Fruit fly (Drosophila melanogaster) ovary, adult (tissue): ENCODE data around the gene CG5003.
"Not testable (repeated sequence)": the region's sequence is repeated elsewhere in the genome, so short reads cannot be mapped to it uniquely, and the experiment has no call there.

ENCODE experiments used
- CG17801 ChIP-seq: fragments of 200-800 bp; optimal IDR thresholded peaks from 2 replicates; lab custom pipeline; 2019; ENCODE audit warnings: missing biosample characterization, mild to moderate bottlenecking, missing genetic modification characterization, moderate library complexity; ENCODE audit not compliant: partially characterized antibody

CG5003 gene

DNA sequence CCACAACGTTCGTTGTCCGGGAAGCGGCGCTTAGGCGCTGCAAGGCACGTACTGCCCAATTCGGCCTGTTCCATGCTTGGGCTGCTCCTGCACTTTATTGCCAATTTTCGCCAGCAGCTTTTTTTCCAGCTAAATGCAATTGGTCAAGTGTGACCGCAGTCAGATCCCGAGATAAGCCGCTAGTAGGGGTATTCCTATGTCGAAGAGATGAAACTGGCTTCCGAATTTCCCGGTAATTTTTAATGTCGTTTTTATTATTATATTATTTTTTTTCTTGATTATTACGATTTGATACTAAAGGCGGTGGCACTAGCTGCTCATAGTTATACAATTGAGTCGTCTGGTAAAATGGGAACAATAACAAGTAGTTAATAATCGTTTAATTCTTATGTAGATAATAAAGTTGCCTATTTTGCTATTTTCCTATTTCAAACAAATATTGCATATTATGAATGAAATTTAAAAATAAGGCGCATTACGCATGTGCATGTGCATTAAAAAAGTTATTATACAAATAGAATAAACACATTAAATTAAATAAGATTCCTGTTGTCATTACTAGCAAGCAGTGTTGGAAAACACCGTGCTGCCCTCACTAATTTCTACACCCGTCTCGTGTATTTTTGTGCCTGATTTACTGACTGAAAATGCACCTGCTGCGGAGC, at the start of gene CG5003, which contains the start of gene mRpS22:
Gene CG5003, minus strand, starts transcription at position 162 of the 665 bp plus-strand sequence.
Gene mRpS22, plus strand, starts transcription at position 554 of the 665 bp plus-strand sequence.
- no peak for TF ChIP-seq CG17801 (GFP tag; lab: Kevin White, UChicago)

DNA sequence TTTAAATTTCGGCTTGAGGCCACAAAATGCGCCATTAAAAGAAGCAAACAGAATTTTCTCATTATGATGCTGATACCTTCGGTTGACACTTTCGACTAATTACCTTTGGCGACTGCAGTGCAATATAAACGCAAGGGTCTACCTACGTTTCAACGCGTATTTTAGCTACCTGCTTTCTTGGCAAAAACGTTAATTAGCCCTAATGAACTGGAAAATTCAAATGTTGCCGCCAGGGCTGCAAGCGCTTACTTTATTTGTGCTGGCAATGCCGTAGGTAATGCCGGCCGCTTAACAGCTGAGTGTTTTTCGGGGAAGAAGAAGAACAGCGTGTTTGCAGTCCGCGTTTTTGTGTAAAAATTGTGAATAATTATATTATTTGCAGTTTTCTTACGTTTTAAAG, 46.8 kb upstream of the CG5003 start, which contains the start of the genes CG31131 and CG4849:
Gene CG31131, minus strand, starts transcription at position 101 of the 400 bp plus-strand sequence.
Gene CG4849, plus strand, starts transcription at position 297 of the 400 bp plus-strand sequence.
- TF ChIP-seq CG17801 (GFP tag; lab: Kevin White, UChicago): not testable (repeated sequence)

DNA sequence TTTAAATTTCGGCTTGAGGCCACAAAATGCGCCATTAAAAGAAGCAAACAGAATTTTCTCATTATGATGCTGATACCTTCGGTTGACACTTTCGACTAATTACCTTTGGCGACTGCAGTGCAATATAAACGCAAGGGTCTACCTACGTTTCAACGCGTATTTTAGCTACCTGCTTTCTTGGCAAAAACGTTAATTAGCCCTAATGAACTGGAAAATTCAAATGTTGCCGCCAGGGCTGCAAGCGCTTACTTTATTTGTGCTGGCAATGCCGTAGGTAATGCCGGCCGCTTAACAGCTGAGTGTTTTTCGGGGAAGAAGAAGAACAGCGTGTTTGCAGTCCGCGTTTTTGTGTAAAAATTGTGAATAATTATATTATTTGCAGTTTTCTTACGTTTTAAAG, 44.2 kb upstream of the CG5003 start, which contains the start of gene CG31253:
Gene CG31253, minus strand, starts transcription at position 101 of the 400 bp plus-strand sequence.
- TF ChIP-seq CG17801 (GFP tag; lab: Kevin White, UChicago): not testable (repeated sequence)

DNA sequence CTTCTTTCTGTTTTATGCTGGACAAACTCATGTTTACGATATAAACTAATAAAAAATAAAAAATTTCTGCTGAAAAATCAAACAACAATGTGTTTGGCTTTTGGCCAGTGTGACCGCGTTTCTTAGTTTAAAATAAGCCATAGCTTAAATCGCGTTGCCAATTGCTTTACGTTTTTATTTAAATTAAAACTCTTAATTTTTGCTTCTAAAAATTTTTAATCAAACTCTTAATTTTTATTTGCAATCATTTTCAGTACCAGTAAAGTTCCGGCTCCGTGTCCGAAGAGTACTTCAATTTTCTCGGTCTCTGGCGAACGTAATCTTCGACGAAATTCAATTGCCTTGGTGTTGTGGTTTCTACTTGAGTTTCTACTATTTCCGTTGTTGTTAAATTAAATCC, 42.8 kb upstream of the CG5003 start, which contains the start of the genes CG42487 and CG4884:
Gene CG42487, minus strand, starts transcription at position 101 of the 400 bp plus-strand sequence.
Gene CG4884, minus strand, starts transcription at position 101 of the 400 bp plus-strand sequence.
- not testable (repeated sequence) for TF ChIP-seq CG17801 (GFP tag; lab: Kevin White, UChicago)

DNA sequence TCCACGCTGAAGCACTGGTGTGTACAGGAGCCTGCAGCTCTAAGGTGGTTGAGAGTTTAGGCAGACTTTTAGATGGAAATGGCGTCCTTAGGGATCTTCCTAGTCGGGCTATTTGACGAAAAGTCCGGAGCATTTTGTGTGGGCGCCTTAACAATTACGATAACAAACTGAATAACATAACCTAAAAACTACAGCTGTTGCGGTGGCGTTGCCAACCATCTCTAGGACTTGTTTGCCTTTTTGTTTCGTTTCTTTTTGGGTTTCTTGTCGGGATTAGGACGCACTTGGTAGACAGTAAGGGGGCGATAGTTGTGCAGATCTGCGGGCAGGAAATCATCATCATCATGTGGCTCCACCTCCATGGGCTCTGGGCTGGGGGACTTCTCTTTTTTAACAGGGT, 41.7 kb upstream of the CG5003 start:
- TF ChIP-seq CG17801 (GFP tag; lab: Kevin White, UChicago): no peak

DNA sequence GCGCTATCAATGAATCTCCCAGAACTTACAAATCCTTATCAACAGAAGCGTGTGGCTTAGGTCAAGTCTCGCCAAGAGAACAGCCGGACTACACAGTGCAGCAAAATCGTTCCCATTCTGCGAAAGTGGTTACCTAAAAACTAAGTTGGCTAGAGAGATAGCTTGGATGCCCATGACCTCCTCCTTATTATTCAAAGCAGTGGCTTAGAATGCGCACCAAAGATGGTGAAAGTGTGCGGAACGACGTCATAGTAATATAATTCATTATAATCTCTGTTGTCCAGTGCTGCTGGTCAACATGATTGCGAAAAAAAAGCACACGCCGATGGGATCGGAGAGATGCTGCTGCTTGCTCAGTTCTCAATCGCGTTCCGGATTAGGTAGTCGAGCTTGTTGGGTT, 38.2 kb upstream of the CG5003 start, which contains the start of gene Nep7:
Gene Nep7, plus strand, starts transcription at position 385 of the 400 bp plus-strand sequence.
- no peak for TF ChIP-seq CG17801 (GFP tag; lab: Kevin White, UChicago)

DNA sequence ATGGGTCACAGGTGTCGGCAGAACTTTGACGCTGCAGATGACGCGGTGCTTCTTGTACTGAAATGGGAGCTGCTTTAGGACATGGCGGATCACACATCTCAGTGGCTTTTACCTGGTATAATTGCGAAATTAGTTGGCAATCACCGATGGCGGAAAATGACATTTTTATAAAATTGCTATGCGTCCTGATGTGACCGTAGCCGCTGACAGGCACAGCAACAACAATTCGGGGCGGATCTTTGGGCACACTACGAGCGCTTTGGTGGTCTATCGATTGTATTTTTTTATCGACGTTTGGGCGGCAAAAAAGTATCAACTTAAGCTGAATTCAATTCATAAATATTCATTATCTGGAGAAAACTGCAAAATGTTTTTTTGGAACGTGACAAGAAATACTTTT, 37.6 kb upstream of the CG5003 start, which contains the start of gene CG4951:
Gene CG4951, minus strand, starts transcription at position 223 of the 400 bp plus-strand sequence.
- no peak for TF ChIP-seq CG17801 (GFP tag; lab: Kevin White, UChicago)

DNA sequence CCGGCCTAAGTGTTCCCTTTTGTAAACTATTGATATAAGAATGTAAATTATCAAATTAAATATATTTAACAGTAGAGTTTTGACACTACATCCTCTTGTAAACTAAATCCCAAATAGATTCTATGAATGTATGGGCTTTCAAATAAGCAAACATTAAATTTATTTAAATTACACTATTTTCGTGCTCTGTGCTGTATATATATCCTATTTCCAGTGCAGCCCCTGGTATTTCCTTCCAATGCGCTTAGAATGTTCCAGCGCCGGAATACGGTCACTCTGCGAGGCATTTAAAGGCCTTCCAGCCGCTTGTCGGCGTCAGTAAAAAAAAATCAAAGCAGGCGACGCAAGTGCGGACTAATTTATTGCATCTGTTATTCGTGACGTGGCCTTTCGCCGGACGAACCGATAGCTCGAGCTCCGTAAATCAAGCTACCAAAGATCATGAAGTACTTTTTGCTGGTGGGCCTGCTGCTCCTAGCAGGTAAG, 32.1 kb upstream of the CG5003 start, which contains the start of gene Gp93:
Gene Gp93, plus strand, starts transcription at position 291 of the 486 bp plus-strand sequence.
- peak; percentile 64 for TF ChIP-seq CG17801 (GFP tag; lab: Kevin White, UChicago)

DNA sequence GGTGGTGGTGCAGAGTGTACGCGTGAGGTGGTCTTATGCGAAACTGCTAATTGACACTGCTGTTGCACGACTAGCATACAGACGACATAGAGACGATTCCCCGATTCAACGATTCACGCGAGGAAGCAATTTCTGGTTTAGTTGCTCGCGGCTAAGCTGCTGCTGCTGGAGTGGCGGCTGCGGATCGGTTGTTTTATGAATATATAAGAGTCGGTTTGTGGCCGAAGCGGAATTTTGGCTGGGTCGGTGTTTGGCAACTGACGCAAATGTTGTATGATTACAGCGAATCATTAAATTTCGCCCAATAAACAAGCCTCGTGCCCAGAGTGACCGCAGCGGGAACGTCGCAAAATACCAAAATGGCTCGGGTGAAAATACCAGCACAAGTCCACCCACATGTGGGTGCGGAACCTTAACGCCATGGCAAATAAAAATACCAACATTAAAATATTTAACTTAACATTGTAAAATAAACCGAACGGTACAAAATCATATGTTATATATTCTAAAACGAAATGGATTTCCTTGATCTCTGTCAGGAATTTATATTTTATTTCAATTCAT, 31.4 kb upstream of the CG5003 start, which contains the start of gene mfrn:
Gene mfrn, minus strand, starts transcription at position 340 of the 564 bp plus-strand sequence.
- no peak for TF ChIP-seq CG17801 (GFP tag; lab: Kevin White, UChicago)

DNA sequence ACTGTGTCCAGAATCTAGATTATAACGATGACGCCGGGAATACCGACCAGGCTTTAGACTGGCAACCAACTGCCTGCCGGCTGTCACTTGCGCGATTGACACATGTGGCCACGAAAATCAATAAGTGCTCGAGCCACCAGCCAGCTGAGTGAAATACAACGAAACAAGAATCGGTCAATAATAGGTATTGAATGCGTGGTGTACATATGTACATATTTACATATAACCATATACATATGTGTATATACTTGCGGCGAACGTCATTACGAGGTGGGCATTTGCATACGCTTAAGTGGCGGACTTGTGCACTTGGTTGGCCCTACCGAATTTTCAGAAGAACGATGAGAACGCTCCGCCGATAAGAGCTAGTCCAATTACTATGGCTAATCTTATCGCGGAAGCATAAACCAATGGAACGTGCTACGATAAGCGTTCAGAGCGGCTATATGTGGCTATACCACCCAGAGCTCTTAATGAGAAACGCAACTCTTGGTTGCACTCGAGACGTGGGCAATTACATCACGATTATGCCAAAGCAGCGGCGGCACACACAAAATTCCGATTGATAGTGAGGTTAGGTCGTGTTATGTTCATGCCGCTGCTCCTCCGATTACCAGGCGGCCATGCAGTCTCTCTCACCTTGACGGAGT, 30.4 kb upstream of the CG5003 start:
- no peak for TF ChIP-seq CG17801 (GFP tag; lab: Kevin White, UChicago)

DNA sequence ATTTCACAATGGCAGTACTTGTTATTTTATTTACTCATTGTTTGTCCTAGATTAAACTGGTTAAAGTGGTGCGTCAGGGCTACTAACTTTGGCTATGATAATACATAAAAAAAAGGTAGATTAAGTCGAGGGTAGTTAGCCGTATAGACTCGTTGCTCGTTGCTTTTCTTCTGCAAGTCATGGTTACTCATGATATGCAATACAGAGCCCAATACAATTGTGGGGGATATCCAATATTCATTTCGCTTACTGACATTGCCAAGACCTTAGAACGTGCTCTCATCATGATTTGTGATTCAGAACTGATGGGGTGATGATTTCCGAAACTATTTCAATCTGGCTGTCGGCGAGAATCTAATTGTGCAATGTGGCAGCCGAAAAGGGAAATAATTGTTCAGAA, 29.1 kb upstream of the CG5003 start:
- TF ChIP-seq CG17801 (GFP tag; lab: Kevin White, UChicago): no peak

DNA sequence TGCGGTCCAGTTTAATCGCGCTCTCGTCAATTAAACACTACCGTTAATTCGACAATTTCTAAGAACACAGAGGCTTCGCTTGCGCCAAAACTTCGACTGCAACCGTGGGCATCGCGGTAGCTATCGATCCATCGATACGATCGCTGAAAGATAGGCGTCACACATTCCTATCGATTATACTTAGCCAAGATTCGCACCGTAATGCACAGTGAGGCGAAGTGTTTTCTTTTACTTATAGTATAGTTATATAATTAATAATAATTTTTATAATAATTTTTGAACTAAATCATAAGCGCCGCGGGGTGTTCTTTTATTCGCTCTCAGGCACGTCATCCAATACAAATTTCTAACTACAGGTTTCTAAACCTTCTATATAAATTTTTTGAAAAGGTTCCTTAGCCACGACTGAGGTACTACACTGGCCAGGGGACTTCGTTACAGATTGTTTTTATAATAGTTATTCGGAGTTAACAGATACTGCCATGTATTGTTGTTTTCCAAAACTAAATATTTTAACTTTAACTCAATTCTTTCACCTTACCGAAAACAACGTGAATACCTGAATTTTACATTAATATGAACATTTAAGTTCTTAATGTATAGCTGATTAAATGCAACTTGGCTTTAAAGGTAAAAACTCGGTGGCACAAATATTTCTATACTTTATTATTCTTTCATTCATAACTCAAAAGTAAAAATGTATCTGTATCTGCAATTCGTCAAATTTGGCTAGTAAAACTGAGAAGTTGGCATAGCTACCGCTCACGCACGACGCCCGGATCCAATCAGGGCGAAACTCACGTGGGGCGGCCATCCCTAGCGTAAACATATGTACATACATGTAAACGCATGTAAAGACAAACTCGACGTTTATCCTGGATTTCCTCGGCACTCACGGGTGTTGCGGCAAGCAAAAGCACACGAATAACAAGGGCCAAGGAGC, 21.7 kb upstream of the CG5003 start, which contains the start of the genes NSD and BOD1:
Gene NSD, minus strand, starts transcription at position 102 of the 943 bp plus-strand sequence.
Gene BOD1, plus strand, starts transcription at position 494 of the 943 bp plus-strand sequence.
- peak; percentile 31 for TF ChIP-seq CG17801 (GFP tag; lab: Kevin White, UChicago)

DNA sequence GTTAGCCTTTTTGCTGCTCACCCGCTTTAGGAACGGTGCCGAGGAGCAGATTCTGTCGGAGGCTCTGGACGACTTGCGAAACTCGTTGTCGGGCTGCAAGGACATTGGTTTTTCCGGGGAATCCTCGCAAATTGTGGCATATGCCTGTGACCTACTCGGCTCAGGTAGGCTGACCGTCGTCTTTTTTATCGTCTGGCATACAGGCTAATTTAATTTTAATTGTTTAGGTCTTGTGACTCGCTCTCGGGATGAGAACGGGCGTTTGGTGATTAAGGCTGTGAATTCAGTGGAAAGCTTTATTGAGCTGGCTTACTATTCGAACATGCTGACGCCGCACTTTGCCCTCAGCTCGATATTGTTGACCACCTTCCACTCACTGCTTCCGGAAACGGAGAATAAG, 15.1 kb upstream of the CG5003 start:
- no peak for TF ChIP-seq CG17801 (GFP tag; lab: Kevin White, UChicago)
